Worm (Caenorhabditis elegans) whole organism, early embryonic: ENCODE results near the gene R10E4.11.

ENCODE experiments used
- B0310.2 ChIP-seq: sonication (generic microtip); optimal IDR thresholded peaks from 2 replicates; lab custom pipeline; 2016; ENCODE audit warnings: mild to moderate bottlenecking, missing genetic modification characterization, missing compliant biosample characterization
- F13C5.2 ChIP-seq: sonication (generic microtip); optimal IDR thresholded peaks from 2 replicates; lab custom pipeline; 2017; ENCODE audit warnings: mild to moderate bottlenecking, missing genetic modification characterization, inconsistent platforms, missing compliant biosample characterization
- aly-1 ChIP-seq: sonication (generic microtip); optimal IDR thresholded peaks from 2 replicates; lab custom pipeline; 2016; ENCODE audit warnings: missing genetic modification characterization, missing compliant biosample characterization
- ama-1 ChIP-seq: fragments of 150-350 bp; optimal IDR thresholded peaks from 2 replicates; lab custom pipeline; 2014
- ceh-13 ChIP-seq: fragments of 200-800 bp; sonication (Bioruptor generic); optimal IDR thresholded peaks from 2 replicates; lab custom pipeline; 2018; ENCODE audit warnings: mild to moderate bottlenecking, missing genetic modification characterization, missing compliant biosample characterization
- ceh-36 ChIP-seq: sonication (generic microtip); optimal IDR thresholded peaks from 2 replicates; lab custom pipeline; 2016; ENCODE audit warnings: missing genetic modification characterization, inconsistent platforms, missing compliant biosample characterization
- ets-7 ChIP-seq: sonication (generic microtip); optimal IDR thresholded peaks from 2 replicates; lab custom pipeline; 2016; ENCODE audit warnings: missing genotype, missing genetic modification characterization, missing compliant biosample characterization
- flt-1 ChIP-seq: fragments of 200-800 bp; sonication (Bioruptor generic); IDR thresholded peaks from 2 replicates; pipeline ENCODE4 v1.3.6; 2022; ENCODE audit warnings: missing genetic modification characterization, missing compliant biosample characterization
- hmbx-1 ChIP-seq: sonication (generic microtip); optimal IDR thresholded peaks from 2 replicates; lab custom pipeline; 2016; ENCODE audit warnings: mild to moderate bottlenecking, missing genetic modification characterization, missing compliant biosample characterization
- hmg-4 ChIP-seq: fragments of 200-800 bp; sonication (Bioruptor generic); optimal IDR thresholded peaks from 2 replicates; lab custom pipeline; 2018; ENCODE audit warnings: mild to moderate bottlenecking, missing genetic modification characterization, missing compliant biosample characterization
- hnd-1 ChIP-seq: sonication (generic microtip); optimal IDR thresholded peaks from 2 replicates; lab custom pipeline; 2016; ENCODE audit warnings: missing genetic modification characterization, missing compliant biosample characterization
- pes-1 ChIP-seq: fragments of 200-800 bp; sonication (Bioruptor generic); IDR thresholded peaks from 2 replicates; pipeline ENCODE4 v1.3.6; 2022; ENCODE audit warnings: missing genetic modification reagents, missing genetic modification characterization, missing compliant biosample characterization
- scrt-1 ChIP-seq: fragments of 200-800 bp; sonication (Bioruptor generic); IDR thresholded peaks from 2 replicates; pipeline ENCODE4 v1.3.6; 2022; ENCODE audit warnings: missing genetic modification characterization, missing compliant biosample characterization
- sea-1 ChIP-seq: fragments of 200-800 bp; sonication (Bioruptor generic); conservative IDR thresholded peaks from 2 replicates; pipeline ENCODE4 v1.3.6; 2022; ENCODE audit warnings: missing genetic modification characterization, missing compliant biosample characterization
- tbx-11 ChIP-seq: fragments of 200-800 bp; sonication (Bioruptor generic); IDR thresholded peaks from 2 replicates; pipeline ENCODE4 v1.3.6; 2022; ENCODE audit warnings: missing genetic modification characterization, missing compliant biosample characterization
- tbx-37 ChIP-seq: fragments of 200-800 bp; sonication (Bioruptor generic); conservative IDR thresholded peaks from 2 replicates; pipeline ENCODE4 v1.3.6; 2022; ENCODE audit warnings: missing genetic modification reagents, missing genetic modification characterization, missing compliant biosample characterization
- tra-4 ChIP-seq: sonication (generic microtip); optimal IDR thresholded peaks from 2 replicates; lab custom pipeline; 2017; ENCODE audit warnings: missing genetic modification characterization, missing compliant biosample characterization

R10E4.11 gene

DNA sequence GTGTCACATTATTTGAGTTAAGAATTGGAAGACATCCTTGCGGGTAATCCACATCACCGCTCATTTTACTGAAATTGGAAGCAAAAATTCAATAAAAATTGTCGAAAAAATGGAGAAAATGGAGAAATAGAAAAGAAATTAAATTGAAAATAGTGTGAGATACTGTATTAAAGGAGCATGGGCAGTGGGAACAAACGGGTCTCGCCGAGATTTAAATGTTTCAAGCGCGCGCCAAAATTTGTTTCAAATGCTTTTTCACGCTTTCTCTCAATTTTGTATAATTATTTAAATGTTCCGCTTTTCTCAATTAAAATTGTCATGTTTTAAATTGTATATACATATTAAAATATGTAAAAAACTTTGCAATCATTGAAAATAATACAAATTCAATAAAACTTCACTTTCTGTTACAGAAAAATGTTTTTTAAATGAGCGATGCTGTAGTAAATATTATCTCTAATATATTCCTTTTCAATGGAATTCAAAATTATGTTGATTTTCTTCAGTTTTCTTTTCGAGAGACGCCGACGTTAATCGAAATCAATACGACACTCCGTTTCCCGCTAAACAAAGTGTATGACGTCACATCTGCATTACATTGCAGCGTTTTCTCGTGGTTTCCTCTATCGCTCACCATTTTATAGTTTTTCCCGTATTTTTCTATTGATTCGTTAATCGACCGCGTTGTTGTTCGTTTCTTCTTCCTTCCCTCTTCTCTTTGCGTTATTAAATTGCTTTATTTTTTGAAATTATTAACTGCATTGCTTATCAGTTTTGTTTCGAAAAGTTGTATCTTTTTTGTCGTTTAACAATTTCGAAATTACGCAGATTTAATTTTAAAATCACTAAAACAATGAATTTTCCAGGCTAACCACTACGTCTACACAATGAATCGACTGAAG, 12.5 kb upstream of the R10E4.11 start, which contains the start of the genes evl-14 and dcn-1:
Gene evl-14, minus strand, starts transcription at position 68 of the 902 bp plus-strand sequence.
Gene dcn-1, plus strand, starts transcription at position 852 of the 902 bp plus-strand sequence.
- TF ChIP-seq ama-1 (no peak), hmg-4 (GFP tag; lab: Kevin White, UChicago) (no peak), hmbx-1 (tag; lab: Kevin White, UChicago) (no peak), aly-1 (tag; lab: Kevin White, UChicago) (no peak), ceh-36 (tag; lab: Kevin White, UChicago) (no peak), pes-1 (GFP tag; lab: Robert Waterston, UW) (no peak)

ce11 chrIII:4309303-4309702, 8.5 kb upstream of the R10E4.11 start:
- TF ChIP-seq ets-7 (tag; lab: Kevin White, UChicago) (no peak), ceh-36 (tag; lab: Kevin White, UChicago) (no peak), hnd-1 (tag; lab: Kevin White, UChicago) (no peak), hmg-4 (GFP tag; lab: Kevin White, UChicago) (no peak), ceh-13 (no peak), scrt-1 (GFP tag; lab: Robert Waterston, UW) (no peak), hmbx-1 (tag; lab: Kevin White, UChicago) (no peak), tbx-11 (GFP tag; lab: Robert Waterston, UW) (no peak), B0310.2 (tag; lab: Kevin White, UChicago) (no peak), aly-1 (tag; lab: Kevin White, UChicago) (no peak)

ce11 chrIII:4302780-4303179, 1.9 kb upstream of the R10E4.11 start:
- TF ChIP-seq sea-1 (no peak), F13C5.2 (tag; lab: Kevin White, UChicago) (no peak), tbx-37 (GFP tag; lab: Robert Waterston, UW) (no peak), ets-7 (tag; lab: Kevin White, UChicago) (no peak), hnd-1 (tag; lab: Kevin White, UChicago) (no peak), flt-1 (GFP tag; lab: Robert Waterston, UW) (no peak), aly-1 (tag; lab: Kevin White, UChicago) (no peak), B0310.2 (tag; lab: Kevin White, UChicago) (no peak), tra-4 (no peak)

DNA sequence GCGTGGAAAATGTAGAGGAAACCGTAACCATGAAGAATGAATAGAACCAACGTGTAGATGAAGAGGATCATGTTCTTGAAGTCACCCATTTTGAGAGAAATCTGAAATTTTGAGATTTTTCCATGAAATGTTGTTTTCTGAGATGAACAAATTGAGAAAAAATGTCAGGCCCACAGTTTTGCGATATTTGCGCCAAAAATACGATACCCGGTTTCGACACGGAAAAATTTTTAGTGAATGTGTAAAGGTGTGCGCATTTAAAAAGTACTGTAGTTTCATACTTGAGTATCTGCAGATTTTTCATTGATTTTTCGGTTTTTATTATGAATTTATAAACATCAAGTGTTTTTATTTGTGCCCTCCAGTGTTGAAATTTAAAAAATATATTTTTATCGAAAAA, 1.5 kb upstream of the R10E4.11 start, which contains the start of gene R10E4.9:
Gene R10E4.9, minus strand, starts transcription at position 101 of the 400 bp plus-strand sequence.
- TF ChIP-seq F13C5.2 (tag; lab: Kevin White, UChicago) = no peak
- TF ChIP-seq hnd-1 (tag; lab: Kevin White, UChicago) = no peak
- no peak for TF ChIP-seq tbx-11 (GFP tag; lab: Robert Waterston, UW)

- TF ChIP-seq B0310.2 (tag; lab: Kevin White, UChicago) (no peak), ets-7 (tag; lab: Kevin White, UChicago) (no peak), hnd-1 (tag; lab: Kevin White, UChicago) (no peak), F13C5.2 (tag; lab: Kevin White, UChicago) (no peak), ceh-13 (no peak), tbx-37 (GFP tag; lab: Robert Waterston, UW) (no peak), pes-1 (GFP tag; lab: Robert Waterston, UW) (no peak), tra-4 (no peak), ama-1 (no peak), tbx-11 (GFP tag; lab: Robert Waterston, UW) (no peak), hmbx-1 (tag; lab: Kevin White, UChicago) (no peak), hmg-4 (GFP tag; lab: Kevin White, UChicago) (no peak), scrt-1 (GFP tag; lab: Robert Waterston, UW) (no peak), ceh-36 (tag; lab: Kevin White, UChicago) (no peak), flt-1 (GFP tag; lab: Robert Waterston, UW) (no peak)
These were observed 6.5 kb downstream of the R10E4.11 start, which contains the start of the genes nth-1 and R10E4.7 for ce11 chrIII:4294153-4294862. nth-1 (minus strand) TSS chrIII:4294253. R10E4.7 (plus strand) TSS chrIII:4294812.

ce11 chrIII:4293108-4293507, 7.7 kb downstream of the R10E4.11 start, which contains the start of gene R10E4.6:
R10E4.6 (plus strand) TSS chrIII:4293408.
- TF ChIP-seq sea-1 (no peak), F13C5.2 (tag; lab: Kevin White, UChicago) (no peak), tbx-11 (GFP tag; lab: Robert Waterston, UW) (no peak), ceh-13 (no peak), hmg-4 (GFP tag; lab: Kevin White, UChicago) (no peak), hmbx-1 (tag; lab: Kevin White, UChicago) (no peak), tbx-37 (GFP tag; lab: Robert Waterston, UW) (no peak), ets-7 (tag; lab: Kevin White, UChicago) (no peak), hnd-1 (tag; lab: Kevin White, UChicago) (no peak), ama-1 (no peak), aly-1 (tag; lab: Kevin White, UChicago) (no peak), ceh-36 (tag; lab: Kevin White, UChicago) (no peak), B0310.2 (tag; lab: Kevin White, UChicago) (no peak), tra-4 (no peak), pes-1 (GFP tag; lab: Robert Waterston, UW) (no peak), flt-1 (GFP tag; lab: Robert Waterston, UW) (no peak), scrt-1 (GFP tag; lab: Robert Waterston, UW) (no peak)
